Worm (Caenorhabditis elegans) whole organism, L4/young adult: Measurements from ENCODE around the gene chtb-2.

Experiments
- W03F9.2 ChIP-seq: fragments of 150-350 bp; optimal IDR thresholded peaks from 2 replicates; lab custom pipeline; 2014; ENCODE audit warnings: missing biosample characterization, missing genetic modification characterization
- dao-5 ChIP-seq: sonication (generic microtip); optimal IDR thresholded peaks from 2 replicates; lab custom pipeline; 2016; ENCODE audit warnings: missing genotype, missing genetic modification characterization, moderate library complexity, missing compliant biosample characterization
- him-1 ChIP-seq: sonication (generic microtip); optimal IDR thresholded peaks from 2 replicates; lab custom pipeline; 2016; ENCODE audit warnings: missing genotype, missing genetic modification reagents, missing genetic modification characterization, missing compliant biosample characterization

The chtb-2 gene

DNA sequence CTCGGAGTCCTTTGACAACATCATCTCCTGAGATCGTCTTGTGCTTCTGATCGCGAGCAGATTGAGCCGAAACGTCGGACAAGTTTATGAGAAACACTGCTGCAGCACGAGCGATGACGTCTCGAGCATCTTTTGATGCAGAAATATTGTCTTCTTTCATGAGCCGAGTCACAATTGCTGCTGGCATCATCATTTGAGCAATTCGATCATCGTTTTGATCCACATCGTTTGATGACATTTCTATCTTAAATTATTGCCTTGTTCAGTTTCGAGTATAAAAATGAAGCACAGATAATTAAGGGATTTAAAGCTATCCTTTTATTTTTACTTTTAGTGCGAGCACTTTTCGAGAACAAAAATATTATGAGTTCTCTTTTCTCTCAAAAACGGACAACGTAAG, 20.4 kb upstream of the chtb-2 start, which contains the start of gene T26A5.8:
Gene T26A5.8, minus strand, starts transcription at position 247 of the 400 bp plus-strand sequence.
- TF ChIP-seq W03F9.2 (no peak), dao-5 (no peak), him-1 (no peak)

DNA sequence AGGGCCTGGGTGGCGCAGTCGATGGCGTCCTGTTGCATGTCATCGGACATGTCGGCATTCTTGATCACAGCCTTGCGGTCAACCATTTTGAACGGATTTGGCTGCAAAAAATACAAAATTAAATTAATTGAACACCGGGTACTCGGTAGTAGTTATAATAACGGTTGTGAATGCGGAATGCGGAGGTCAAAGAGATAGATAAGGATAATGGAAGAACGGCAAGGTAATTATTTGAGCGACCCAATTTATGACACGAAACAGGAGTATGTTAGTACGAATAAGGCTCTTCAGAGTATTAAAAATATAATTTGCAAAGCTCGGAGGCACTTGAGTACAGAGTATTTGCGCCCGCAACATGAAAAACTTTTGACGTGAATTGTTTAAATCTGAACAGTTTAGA, 19.3 kb upstream of the chtb-2 start, which contains the start of gene dlc-1:
Gene dlc-1, minus strand, starts transcription at position 101 of the 400 bp plus-strand sequence.
- TF ChIP-seq him-1: no peak
- no peak for TF ChIP-seq W03F9.2
- TF ChIP-seq dao-5: no peak

DNA sequence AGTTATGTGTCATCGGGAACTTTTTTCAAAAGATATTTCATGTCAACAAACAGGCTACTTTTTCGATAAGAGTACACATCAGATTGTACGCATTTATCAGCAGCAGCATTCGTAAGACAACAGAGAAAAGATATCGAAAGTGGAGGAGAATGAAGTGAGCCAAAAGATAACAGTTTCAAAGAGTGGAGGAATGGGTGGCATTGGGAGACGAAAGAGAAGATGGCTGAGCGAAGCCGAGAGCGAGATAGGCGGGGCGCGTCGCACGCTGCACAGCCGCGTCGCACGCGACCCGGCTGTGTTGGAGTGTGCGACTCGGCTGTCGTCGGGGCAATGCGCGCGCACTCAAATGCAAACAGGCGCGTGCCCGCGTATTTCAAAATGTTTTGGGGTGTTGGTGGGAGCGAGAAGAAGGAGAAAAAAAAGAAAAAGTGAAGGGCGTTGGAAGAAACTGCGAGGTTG, 18.9 kb upstream of the chtb-2 start:
- TF ChIP-seq W03F9.2: peak; percentile 47
- TF ChIP-seq him-1: peak; percentile 21
- no peak for TF ChIP-seq dao-5

ce11 chrIII:6464913-6465312, 18.1 kb upstream of the chtb-2 start, which contains the start of gene nduf-2.2:
TSS of gene nduf-2.2 (plus strand) at chrIII:6465222.
- no peak for TF ChIP-seq him-1
- TF ChIP-seq W03F9.2: no peak
- TF ChIP-seq dao-5: no peak

ce11 chrIII:6467005-6467404, 16.0 kb upstream of the chtb-2 start, which contains the start of gene T26A5.2:
TSS of gene T26A5.2 (plus strand) at chrIII:6467305.
- TF ChIP-seq dao-5: no peak
- no peak for TF ChIP-seq W03F9.2
- TF ChIP-seq him-1: no peak

DNA sequence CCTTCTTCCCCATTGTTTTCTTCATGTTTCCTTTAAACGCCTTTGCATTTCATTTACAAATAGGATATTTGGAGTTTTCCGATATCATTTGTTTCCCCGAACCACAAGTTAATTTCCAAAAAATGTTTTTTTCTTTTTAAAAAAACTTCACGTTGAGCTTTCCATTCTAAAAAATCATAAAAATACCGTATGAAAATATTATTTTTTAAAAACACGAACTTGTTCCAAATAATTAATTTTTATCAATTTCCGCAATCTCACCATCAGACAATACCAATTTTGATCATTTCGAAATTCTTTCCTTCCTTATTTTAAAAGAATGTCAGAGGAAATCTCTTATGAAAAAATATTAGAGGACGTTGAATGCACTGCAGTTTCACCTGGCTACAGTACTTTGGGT, 11.6 kb upstream of the chtb-2 start, which contains the start of gene wht-6:
Gene wht-6, plus strand, starts transcription at position 301 of the 400 bp plus-strand sequence.
- TF ChIP-seq dao-5: no peak
- TF ChIP-seq him-1: no peak
- TF ChIP-seq W03F9.2: no peak

- TF ChIP-seq him-1 (no peak), dao-5 (no peak), W03F9.2 (no peak)
These were observed 6.6 kb upstream of the chtb-2 start for ce11 chrIII:6476380-6476779.

DNA sequence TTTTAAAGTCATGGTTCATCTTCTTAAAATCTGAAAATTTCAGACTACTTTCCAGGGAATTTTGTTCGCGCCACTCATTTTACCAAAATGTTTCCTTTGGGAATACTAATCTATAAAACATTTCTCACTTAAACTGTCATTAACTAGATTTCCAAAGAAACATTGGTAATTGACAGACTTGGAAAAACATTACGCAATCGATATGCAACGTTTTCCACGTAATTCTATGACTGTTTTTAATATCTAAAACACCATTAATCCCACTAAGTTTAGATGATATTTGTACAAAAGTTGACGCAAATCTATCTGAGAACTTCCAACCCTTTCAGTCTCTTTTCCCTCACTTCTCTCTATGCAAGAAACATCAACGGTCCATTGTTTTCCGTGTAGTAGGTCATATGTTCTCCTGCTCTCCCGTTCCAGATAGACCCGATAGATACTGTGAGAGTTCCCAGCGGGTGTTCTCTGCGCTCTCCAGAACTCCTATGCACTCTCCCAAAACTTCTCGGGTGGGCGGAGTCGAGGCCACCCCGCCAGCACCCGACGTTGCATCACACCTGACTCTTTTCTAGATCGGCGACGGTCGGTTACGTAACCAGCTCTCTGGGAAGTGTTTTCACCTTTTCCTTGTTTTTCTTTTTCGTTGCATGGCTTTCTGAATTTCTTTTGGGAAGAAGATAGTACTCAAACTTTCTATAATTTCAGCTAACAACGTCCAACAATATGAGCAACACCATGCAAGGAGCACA, 4.6 kb upstream of the chtb-2 start, which contains the start of gene zip-8:
Gene zip-8, plus strand, starts transcription at position 700 of the 749 bp plus-strand sequence.
- no peak for TF ChIP-seq dao-5
- no peak for TF ChIP-seq W03F9.2
- TF ChIP-seq him-1: no peak

ce11 chrIII:6479439-6479838, 3.6 kb upstream of the chtb-2 start:
- no peak for TF ChIP-seq dao-5
- TF ChIP-seq him-1: no peak
- no peak for TF ChIP-seq W03F9.2

ce11 chrIII:6488916-6489315, 5.9 kb downstream of the chtb-2 start:
- TF ChIP-seq dao-5 (no peak), W03F9.2 (peak; percentile 64), him-1 (no peak)

- TF ChIP-seq W03F9.2 (no peak), him-1 (no peak)
These were observed 6.5 kb downstream of the chtb-2 start, which contains the start of gene rpt-3 for ce11 chrIII:6489493-6489892. TSS of gene rpt-3 (plus strand) at chrIII:6489793.

ce11 chrIII:6490989-6491388, 8.0 kb downstream of the chtb-2 start:
- TF ChIP-seq W03F9.2 (no peak), him-1 (no peak), dao-5 (no peak)

ce11 chrIII:6492807-6493206, 9.8 kb downstream of the chtb-2 start, which contains the start of gene srb-11:
TSS of gene srb-11 (minus strand) at chrIII:6492907.
- TF ChIP-seq dao-5: no peak
- TF ChIP-seq him-1: no peak
- no peak for TF ChIP-seq W03F9.2

DNA sequence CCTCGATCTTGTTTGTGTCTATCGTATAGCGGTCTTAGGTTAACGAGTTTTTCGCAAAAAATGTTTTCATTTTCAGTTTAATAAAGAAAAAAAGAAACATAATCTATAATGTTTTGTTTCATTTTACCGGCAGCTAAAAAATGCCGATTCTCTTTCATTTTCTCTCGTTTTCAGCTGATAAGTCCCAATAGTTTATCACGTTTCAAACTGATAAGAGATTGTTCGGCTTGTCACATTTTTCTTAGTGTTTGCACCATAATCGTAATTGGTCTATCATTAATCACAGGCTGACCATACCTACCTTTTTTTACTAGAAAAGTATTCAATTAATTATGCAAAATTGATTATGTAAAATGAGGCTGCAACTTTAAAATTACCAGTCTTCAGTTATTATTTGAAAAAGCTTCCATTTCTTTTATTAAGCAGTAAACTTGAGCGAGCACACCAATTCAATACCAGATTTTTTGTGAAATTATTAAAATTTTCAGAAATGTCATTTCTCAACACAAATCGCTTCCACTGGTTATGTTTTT, 12.2 kb downstream of the chtb-2 start, which contains the start of gene F23F12.13:
Gene F23F12.13, plus strand, starts transcription at position 483 of the 533 bp plus-strand sequence.
- TF ChIP-seq dao-5: no peak
- no peak for TF ChIP-seq W03F9.2
- no peak for TF ChIP-seq him-1

ce11 chrIII:6498176-6498575, 15.2 kb downstream of the chtb-2 start, which contains the start of gene sdz-15:
TSS of gene sdz-15 (plus strand) at chrIII:6498476.
- TF ChIP-seq W03F9.2 (no peak), him-1 (no peak), dao-5 (no peak)

- no peak for TF ChIP-seq W03F9.2
- TF ChIP-seq him-1: no peak
- no peak for TF ChIP-seq dao-5
These were observed 16.1 kb downstream of the chtb-2 start for ce11 chrIII:6499102-6499501.
